Worm (Caenorhabditis elegans) whole organism, mixed stage, embryonic: ENCODE data around the gene gbh-1.

Source experiments
- M03D4.4 ChIP-seq: sonication (generic microtip); optimal IDR thresholded peaks from 2 replicates; lab custom pipeline; 2017; ENCODE audit warnings: mild to moderate bottlenecking, missing genetic modification characterization, missing compliant biosample characterization
- bed-3 ChIP-seq: fragments of 200-800 bp; sonication (Bioruptor generic); optimal IDR thresholded peaks from 3 replicates; lab custom pipeline; 2018; ENCODE audit warnings: mild to moderate bottlenecking, missing genetic modification characterization, moderate library complexity, missing compliant biosample characterization
- blmp-1 ChIP-seq: fragments of 150-350 bp; optimal IDR thresholded peaks from 2 replicates; lab custom pipeline; 2014; ENCODE audit warnings: missing biosample characterization, missing genetic modification characterization
- ceh-39 ChIP-seq: fragments of 150-350 bp; optimal IDR thresholded peaks from 2 replicates; lab custom pipeline; 2014; ENCODE audit warnings: missing biosample characterization, missing genetic modification characterization
- ceh-43 ChIP-seq: fragments of 200-800 bp; sonication (Bioruptor generic); optimal IDR thresholded peaks from 2 replicates; lab custom pipeline; 2018; ENCODE audit warnings: mild to moderate bottlenecking, missing genetic modification characterization, moderate library complexity, missing compliant biosample characterization
- ceh-83 ChIP-seq: fragments of 200-800 bp; sonication (Bioruptor generic); optimal IDR thresholded peaks from 2 replicates; lab custom pipeline; 2018; ENCODE audit warnings: mild to moderate bottlenecking, missing genetic modification characterization, missing compliant biosample characterization
- ces-1 ChIP-seq: fragments of 150-350 bp; optimal IDR thresholded peaks from 2 replicates; lab custom pipeline; 2014; ENCODE audit warnings: missing biosample characterization, missing genetic modification reagents, missing genetic modification characterization
- cnd-1 ChIP-seq: fragments of 200-800 bp; sonication (Bioruptor generic); optimal IDR thresholded peaks from 2 replicates; lab custom pipeline; 2018; ENCODE audit warnings: mild to moderate bottlenecking, missing genetic modification characterization, missing compliant biosample characterization
- elt-1 ChIP-seq: sonication (generic microtip); optimal IDR thresholded peaks from 2 replicates; lab custom pipeline; 2017; ENCODE audit warnings: missing genetic modification characterization, mild to moderate bottlenecking, missing compliant biosample characterization, antibody characterized with exemption, moderate library complexity, borderline replicate concordance; ENCODE audit not compliant: insufficient read depth
- elt-3 ChIP-seq: fragments of 150-350 bp; optimal IDR thresholded peaks from 2 replicates; lab custom pipeline; 2014; ENCODE audit warnings: missing biosample characterization, missing genetic modification characterization
- flh-1 ChIP-seq: fragments of 200-800 bp; sonication (Bioruptor generic); optimal IDR thresholded peaks from 2 replicates; lab custom pipeline; 2018; ENCODE audit warnings: mild to moderate bottlenecking, missing genetic modification characterization, moderate library complexity, missing compliant biosample characterization
- ham-2 ChIP-seq: fragments of 200-800 bp; sonication (Bioruptor generic); optimal IDR thresholded peaks from 2 replicates; lab custom pipeline; 2018; ENCODE audit warnings: mild to moderate bottlenecking, missing genetic modification characterization, missing compliant biosample characterization
- hlh-1 ChIP-seq: fragments of 150-350 bp; optimal IDR thresholded peaks from 2 replicates; lab custom pipeline; 2014; ENCODE audit warnings: missing biosample characterization, missing genetic modification reagents, missing genetic modification characterization
- lin-13 ChIP-seq: fragments of 150-350 bp; optimal IDR thresholded peaks from 2 replicates; lab custom pipeline; 2014; ENCODE audit warnings: missing biosample characterization, missing genetic modification characterization
- lin-32 ChIP-seq: fragments of 200-800 bp; sonication (Bioruptor generic); optimal IDR thresholded peaks from 2 replicates; lab custom pipeline; 2018; ENCODE audit warnings: mild to moderate bottlenecking, missing genetic modification characterization, missing compliant biosample characterization
- lsy-2 ChIP-seq: fragments of 150-350 bp; optimal IDR thresholded peaks from 2 replicates; lab custom pipeline; 2014; ENCODE audit warnings: missing biosample characterization, missing genetic modification characterization
- mep-1 ChIP-seq: fragments of 150-350 bp; optimal IDR thresholded peaks from 2 replicates; lab custom pipeline; 2017; ENCODE audit warnings: missing biosample characterization, missing genetic modification reagents, missing genetic modification characterization, inconsistent platforms
- mls-2 ChIP-seq: sonication (generic microtip); optimal IDR thresholded peaks from 2 replicates; lab custom pipeline; 2016; ENCODE audit warnings: mild to moderate bottlenecking, missing genetic modification characterization, moderate library complexity, missing compliant biosample characterization
- nhr-12 ChIP-seq: fragments of 150-350 bp; optimal IDR thresholded peaks from 2 replicates; lab custom pipeline; 2014; ENCODE audit warnings: missing biosample characterization, missing genetic modification characterization
- nhr-2 ChIP-seq: fragments of 150-350 bp; optimal IDR thresholded peaks from 2 replicates; lab custom pipeline; 2014; ENCODE audit warnings: missing biosample characterization, missing genetic modification characterization
- nhr-237 ChIP-seq: fragments of 150-350 bp; optimal IDR thresholded peaks from 2 replicates; lab custom pipeline; 2014; ENCODE audit warnings: missing biosample characterization, missing genetic modification characterization
- nhr-28 ChIP-seq: fragments of 150-350 bp; optimal IDR thresholded peaks from 2 replicates; lab custom pipeline; 2014; ENCODE audit warnings: missing biosample characterization, missing genetic modification characterization
- nhr-76 ChIP-seq: sonication (generic microtip); optimal IDR thresholded peaks from 2 replicates; lab custom pipeline; 2017; ENCODE audit warnings: missing biosample characterization, missing genetic modification characterization
- pha-4 ChIP-seq: fragments of 150-350 bp; optimal IDR thresholded peaks from 2 replicates; lab custom pipeline; 2018; ENCODE audit warnings: missing biosample characterization, missing genetic modification reagents, missing genetic modification characterization
- sem-2 ChIP-seq: fragments of 200-800 bp; sonication (Bioruptor generic); optimal IDR thresholded peaks from 2 replicates; lab custom pipeline; 2018; ENCODE audit warnings: mild to moderate bottlenecking, missing genetic modification characterization, missing compliant biosample characterization
- tbx-8 ChIP-seq: fragments of 200-800 bp; sonication (Bioruptor generic); optimal IDR thresholded peaks from 2 replicates; lab custom pipeline; 2018; ENCODE audit warnings: mild to moderate bottlenecking, missing genetic modification characterization, moderate library complexity, missing compliant biosample characterization
- unc-120 ChIP-seq: sonication (generic microtip); optimal IDR thresholded peaks from 2 replicates; lab custom pipeline; 2017; ENCODE audit warnings: missing genetic modification characterization, missing compliant biosample characterization; ENCODE audit not compliant: poor library complexity, severe bottlenecking
- unc-39 ChIP-seq: fragments of 150-350 bp; optimal IDR thresholded peaks from 2 replicates; lab custom pipeline; 2014; ENCODE audit warnings: missing biosample characterization, missing genetic modification characterization
- unc-62 ChIP-seq: fragments of 150-350 bp; optimal IDR thresholded peaks from 2 replicates; lab custom pipeline; 2014; ENCODE audit warnings: missing biosample characterization, missing genetic modification reagents, missing genetic modification characterization
- zip-8 ChIP-seq: fragments of 150-350 bp; optimal IDR thresholded peaks from 2 replicates; lab custom pipeline; 2014; ENCODE audit warnings: missing biosample characterization, missing genetic modification characterization

The gbh-1 gene

DNA sequence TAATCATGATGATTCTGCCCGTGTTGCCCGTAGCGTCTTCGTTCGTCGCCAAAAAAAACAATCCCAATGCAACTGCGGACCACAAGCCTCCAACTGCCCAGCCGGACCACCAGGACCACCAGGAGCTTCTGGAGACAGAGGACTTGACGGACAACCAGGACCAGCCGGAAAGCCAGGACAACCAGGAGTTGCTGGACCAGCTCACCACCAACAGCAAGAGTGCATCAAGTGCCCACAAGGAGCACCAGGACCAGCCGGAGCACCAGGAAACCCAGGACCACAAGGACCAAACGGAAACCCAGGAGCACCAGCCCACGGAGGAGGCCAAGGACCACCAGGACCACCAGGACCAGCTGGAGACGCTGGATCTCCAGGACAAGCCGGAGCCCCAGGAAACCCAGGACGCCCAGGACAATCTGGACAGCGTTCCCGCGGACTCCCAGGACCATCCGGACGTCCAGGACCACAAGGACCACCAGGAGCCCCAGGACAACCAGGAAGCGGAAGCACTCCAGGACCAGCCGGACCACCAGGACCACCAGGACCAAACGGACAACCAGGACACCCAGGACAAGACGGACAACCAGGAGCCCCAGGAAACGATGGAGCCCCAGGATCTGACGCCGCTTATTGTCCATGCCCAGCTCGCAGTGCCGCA lies 14.0 kb upstream of the gbh-1 start:
- TF ChIP-seq hlh-1 (tag; lab: Kevin White, UChicago) (no peak), mls-2 (tag; lab: Kevin White, UChicago) (no peak), lin-32 (GFP tag; lab: Kevin White, UChicago) (no peak)

DNA sequence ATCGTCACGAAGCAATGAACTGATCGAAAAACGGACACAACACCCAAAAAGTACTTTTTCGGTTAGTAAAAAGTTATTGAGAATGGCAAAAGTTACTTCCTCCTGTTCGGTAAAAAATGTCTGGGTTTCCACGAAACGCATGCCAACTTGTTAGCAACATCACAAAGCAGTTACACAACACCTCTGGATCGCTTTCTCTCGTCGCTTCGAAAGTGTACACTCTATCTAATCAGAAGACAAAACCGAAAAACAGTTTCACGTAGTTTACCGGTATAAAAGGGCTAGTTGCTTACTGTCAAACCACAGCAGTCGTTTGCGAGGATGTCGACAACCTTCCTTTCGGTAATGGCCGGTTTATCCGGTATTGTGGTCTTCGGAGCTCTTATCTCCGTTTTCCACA lies 13.3 kb upstream of the gbh-1 start, which contains the start of gene col-80:
col-80 (plus strand) TSS at position 301 of the 400 bp plus-strand sequence.
- TF ChIP-seq lin-32 (GFP tag; lab: Kevin White, UChicago), result no peak
- no peak for TF ChIP-seq ceh-83 (GFP tag; lab: Kevin White, UChicago)
- TF ChIP-seq elt-3 (tag; lab: Kevin White, UChicago), result no peak

DNA sequence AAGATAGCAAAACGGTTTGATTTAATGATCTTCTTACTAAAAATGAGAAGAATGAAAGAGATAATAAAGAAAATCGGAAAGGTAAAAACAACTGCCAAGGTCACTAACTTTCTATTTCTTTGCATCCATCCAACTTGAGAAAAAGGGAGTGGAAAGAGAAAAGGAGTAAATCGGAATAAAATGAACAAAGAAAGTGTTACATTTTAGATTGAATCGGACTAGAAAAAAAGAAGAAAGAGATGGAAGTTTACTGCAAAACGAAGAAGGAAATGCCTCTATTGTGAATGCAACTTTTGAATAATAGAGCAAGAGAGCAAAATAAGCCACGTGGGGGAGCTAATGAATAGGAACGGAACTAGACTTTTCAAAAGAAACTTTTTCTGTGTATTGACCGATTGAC lies 12.4 kb upstream of the gbh-1 start:
- no peak for TF ChIP-seq M03D4.4
- TF ChIP-seq ceh-83 (GFP tag; lab: Kevin White, UChicago), result no peak
- TF ChIP-seq ceh-43 (GFP tag; lab: Kevin White, UChicago), result no peak
- TF ChIP-seq nhr-237 (tag; lab: Kevin White, UChicago), result no peak
- TF ChIP-seq ham-2 (GFP tag; lab: Kevin White, UChicago), result no peak
- no peak for TF ChIP-seq sem-2 (GFP tag; lab: Kevin White, UChicago)
- TF ChIP-seq mep-1 (tag; lab: Kevin White, UChicago), result no peak
- no peak for TF ChIP-seq pha-4
- no peak for TF ChIP-seq ces-1 (GFP tag; lab: Kevin White, UChicago)
- no peak for TF ChIP-seq unc-120 (tag; lab: Kevin White, UChicago)
- no peak for TF ChIP-seq flh-1 (GFP tag; lab: Kevin White, UChicago)
- no peak for TF ChIP-seq unc-39

DNA sequence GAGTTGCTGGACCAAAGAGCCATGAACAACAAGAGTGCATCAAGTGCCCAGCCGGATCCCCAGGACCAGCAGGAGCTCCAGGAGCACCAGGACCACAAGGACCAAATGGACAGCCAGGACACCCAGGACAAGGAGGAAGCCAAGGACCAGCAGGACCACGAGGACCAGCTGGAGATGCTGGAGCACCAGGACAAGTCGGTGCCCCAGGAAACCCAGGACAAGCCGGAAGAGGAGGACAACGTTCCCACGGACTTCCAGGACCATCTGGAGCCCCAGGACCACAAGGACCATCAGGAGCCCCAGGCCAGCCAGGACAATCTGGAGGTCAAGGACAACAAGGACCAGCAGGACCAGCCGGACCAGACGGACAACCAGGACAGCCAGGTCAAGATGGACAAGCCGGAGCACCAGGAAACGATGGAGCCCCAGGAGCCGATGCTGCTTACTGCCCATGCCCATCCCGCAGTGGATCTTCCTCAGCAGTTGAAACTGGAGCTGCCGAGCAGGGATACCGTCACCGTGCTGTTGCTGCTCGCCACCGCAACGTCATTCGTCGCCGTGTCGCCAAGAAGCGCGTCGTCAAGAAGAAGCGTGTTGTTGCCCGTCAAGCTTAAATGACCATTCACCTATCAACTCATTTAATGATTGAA lies 11.9 kb upstream of the gbh-1 start:
- TF ChIP-seq ham-2 (GFP tag; lab: Kevin White, UChicago) (no peak), blmp-1 (tag; lab: Kevin White, UChicago) (no peak), pha-4 (no peak), sem-2 (GFP tag; lab: Kevin White, UChicago) (no peak), cnd-1 (tag; lab: Kevin White, UChicago) (no peak), ceh-43 (GFP tag; lab: Kevin White, UChicago) (no peak)

DNA sequence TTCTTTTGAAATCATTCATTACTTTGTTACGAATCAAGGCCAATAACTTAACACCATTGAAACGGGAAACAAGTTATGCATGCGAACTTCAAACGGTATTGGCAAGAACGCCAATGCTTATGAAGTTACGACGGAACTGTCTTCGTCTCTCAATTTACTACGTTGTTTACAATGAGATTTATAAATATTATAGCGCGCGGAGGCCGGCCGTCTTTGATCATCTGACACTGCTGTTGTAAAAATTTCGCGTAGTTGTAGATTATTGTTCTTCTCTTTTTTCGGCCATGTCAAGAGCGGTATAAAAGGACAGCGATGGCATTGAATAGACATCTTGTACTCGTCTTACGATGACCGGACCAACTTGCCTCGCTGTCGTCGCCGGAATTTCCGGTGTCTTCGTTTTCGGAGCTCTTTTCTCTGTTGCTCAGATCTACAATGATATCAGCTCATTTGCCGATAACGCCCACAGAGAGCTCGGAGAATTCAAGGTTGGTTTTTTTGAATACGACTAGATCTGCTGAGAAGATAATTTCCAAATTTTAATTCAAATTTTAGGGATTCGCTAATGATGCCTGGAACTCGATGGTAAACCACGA lies 11.1 kb upstream of the gbh-1 start, which contains the start of gene col-39:
col-39 (plus strand) TSS at position 342 of the 596 bp plus-strand sequence.
- TF ChIP-seq nhr-28 (tag; lab: Kevin White, UChicago) (no peak), blmp-1 (tag; lab: Kevin White, UChicago) (no peak), lin-13 (tag; lab: Kevin White, UChicago) (no peak), pha-4 (no peak), lsy-2 (no peak), nhr-237 (tag; lab: Kevin White, UChicago) (no peak), nhr-12 (tag; lab: Kevin White, UChicago) (no peak), ces-1 (GFP tag; lab: Kevin White, UChicago) (no peak), bed-3 (no peak), tbx-8 (GFP tag; lab: Kevin White, UChicago) (no peak), ceh-39 (tag; lab: Kevin White, UChicago) (no peak)
- TF ChIP-seq, all 35 proteins: peak for 0

DNA sequence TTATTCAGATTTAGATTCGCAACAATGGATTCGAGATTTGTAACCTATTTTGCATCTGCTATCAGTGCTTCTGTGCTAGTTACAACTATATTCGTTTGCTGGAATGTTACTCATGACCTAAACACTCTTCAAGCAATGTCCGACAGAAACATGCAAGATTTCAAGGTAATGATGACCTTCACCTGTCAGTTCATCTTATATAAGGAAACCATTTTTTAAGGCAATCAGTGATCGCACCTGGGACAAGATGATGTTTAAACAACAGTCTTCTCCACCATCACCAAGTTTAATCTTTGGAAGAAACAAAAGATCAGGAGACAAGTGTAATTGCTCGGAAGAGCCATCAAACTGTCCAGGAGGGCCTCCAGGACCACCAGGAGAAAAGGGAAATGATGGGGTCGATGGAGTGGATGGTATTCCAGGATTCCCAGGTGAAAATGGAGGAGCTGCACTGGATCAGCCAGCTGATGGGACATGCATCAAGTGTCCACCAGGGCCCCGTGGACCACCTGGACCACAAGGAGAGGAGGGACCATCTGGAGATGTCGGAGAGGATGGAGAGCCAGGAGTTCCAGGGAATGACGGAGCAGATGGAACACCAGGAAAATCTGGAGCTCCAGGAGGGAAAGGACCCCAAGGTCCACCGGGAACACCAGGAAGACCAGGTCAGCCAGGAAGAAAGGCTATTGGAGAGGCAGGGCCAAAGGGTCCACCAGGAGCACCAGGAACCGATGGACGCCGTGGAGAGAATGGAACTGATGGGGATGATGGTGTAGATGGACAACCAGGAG lies 10.2 kb upstream of the gbh-1 start, which contains the start of gene col-79:
col-79 (plus strand) TSS at position 20 of the 791 bp plus-strand sequence.
- no peak for TF ChIP-seq nhr-2
- no peak for TF ChIP-seq nhr-76 (tag; lab: Kevin White, UChicago)
- no peak for TF ChIP-seq hlh-1 (tag; lab: Kevin White, UChicago)
- TF ChIP-seq cnd-1 (tag; lab: Kevin White, UChicago), result no peak
- no peak for TF ChIP-seq unc-120 (tag; lab: Kevin White, UChicago)
- TF ChIP-seq ham-2 (GFP tag; lab: Kevin White, UChicago), result no peak
- no peak for TF ChIP-seq sem-2 (GFP tag; lab: Kevin White, UChicago)
- no peak for TF ChIP-seq lsy-2
- no peak for TF ChIP-seq pha-4
- TF ChIP-seq lin-13 (tag; lab: Kevin White, UChicago), result no peak
- no peak for TF ChIP-seq ceh-43 (GFP tag; lab: Kevin White, UChicago)
- no peak for TF ChIP-seq zip-8 (tag; lab: Kevin White, UChicago)
- TF ChIP-seq lin-32 (GFP tag; lab: Kevin White, UChicago), result no peak
- no peak for TF ChIP-seq unc-62 (GFP tag; lab: Kevin White, UChicago)
- no peak for TF ChIP-seq elt-1 (tag; lab: Kevin White, UChicago)
- no peak for TF ChIP-seq blmp-1 (tag; lab: Kevin White, UChicago)
- no peak for TF ChIP-seq ceh-39 (tag; lab: Kevin White, UChicago)
- no peak for TF ChIP-seq nhr-12 (tag; lab: Kevin White, UChicago)
- TF ChIP-seq, all 35 proteins: peak for 0
